Fruit fly (Drosophila melanogaster): Measurements from ENCODE around the gene dnk.
A peak's percentile ranks its signal among the peaks of the same experiment; 100 is the strongest.

dnk gene

dm6 chr3R:18993159-18993558, 12.4 kb downstream of the dnk start (continued):
- TF ChIP-seq oc (tag; optimal IDR thresholded peaks at IDR 0.05) (peak; percentile 8), pum (GFP tag; optimal IDR thresholded peaks at IDR 0.05) (no peak), kay (GFP tag; optimal IDR thresholded peaks at IDR 0.05) (no peak), CG9817 (tag; optimal IDR thresholded peaks at IDR 0.05) (no peak), trem (tag; optimal IDR thresholded peaks at IDR 0.05) (no peak), unpg (GFP tag; optimal IDR thresholded peaks at IDR 0.05) (no peak), kni (GFP tag; optimal IDR thresholded peaks at IDR 0.05) (peak; percentile 59), Atf6 (GFP tag; IDR thresholded peaks at IDR 0.05) (no peak), CG2712 (tag; optimal IDR thresholded peaks at IDR 0.05) (no peak), abd-A (tag; optimal IDR thresholded peaks at IDR 0.05) (peak; percentile 43), CG9215 (GFP tag; IDR thresholded peaks at IDR 0.05) (no peak)

- peak; percentile 16 for TF ChIP-seq CG12104 (GFP tag; optimal IDR thresholded peaks at IDR 0.05)
- TF ChIP-seq Trl (optimal IDR thresholded peaks at IDR 0.05) = no peak
- peak; percentile 53 for TF ChIP-seq Trl (GFP tag; optimal IDR thresholded peaks at IDR 0.05)
- peak; percentile 67 for TF ChIP-seq onecut (GFP tag; IDR thresholded peaks at IDR 0.05)
- peak; percentile 85 for TF ChIP-seq vvl (GFP tag; IDR thresholded peaks at IDR 0.05)
- TF ChIP-seq CG12155 (GFP tag; optimal IDR thresholded peaks at IDR 0.05) = peak; percentile 33
- TF ChIP-seq CG9932 (GFP tag; IDR thresholded peaks at IDR 0.05) = no peak
- peak; percentile 77 for TF ChIP-seq D19A (tag; optimal IDR thresholded peaks at IDR 0.05)
- peak; percentile 43 for TF ChIP-seq CG13123 (GFP tag; optimal IDR thresholded peaks at IDR 0.05)
- TF ChIP-seq CG14965 (GFP tag; optimal IDR thresholded peaks at IDR 0.05; ENCODE audit: borderline replicate concordance) = no peak
- TF ChIP-seq CG13287 (GFP tag; IDR thresholded peaks at IDR 0.05; ENCODE audit: partially characterized antibody) = no peak
- no peak for TF ChIP-seq CG9797 (GFP tag; optimal IDR thresholded peaks at IDR 0.05)
- peak; percentile 25 for TF ChIP-seq MTF-1 (GFP tag; optimal IDR thresholded peaks at IDR 0.05; ENCODE audit: borderline replicate concordance)
- peak; percentile 91 for TF ChIP-seq dmrt99B (tag; optimal IDR thresholded peaks at IDR 0.05)
- peak; percentile 91 for TF ChIP-seq phol (tag; optimal IDR thresholded peaks at IDR 0.05)
- TF ChIP-seq CG6683 (GFP tag; optimal IDR thresholded peaks at IDR 0.05) = peak; percentile 17
- peak; percentile 71; the same call in 2 of the 3 replicates for TF ChIP-seq tgo (GFP tag; IDR thresholded peaks at IDR 0.05)
- TF ChIP-seq CG8359 (GFP tag; optimal IDR thresholded peaks at IDR 0.05; ENCODE audit: borderline replicate concordance) = peak; percentile 73
- TF ChIP-seq Blimp-1 (GFP tag; optimal IDR thresholded peaks at IDR 0.05) = peak; percentile 88
- TF ChIP-seq Mes4 (GFP tag; optimal IDR thresholded peaks at IDR 0.05) = peak; percentile 49
- peak; percentile 85 for TF ChIP-seq stc (GFP tag; IDR thresholded peaks at IDR 0.05)
- no peak for TF ChIP-seq pita (GFP tag; optimal IDR thresholded peaks at IDR 0.05)
- TF ChIP-seq CG14667 (GFP tag; IDR thresholded peaks at IDR 0.05) = peak; percentile 56; the same call in 1 of the 2 replicates
- no peak for TF ChIP-seq CG7745 (tag; optimal IDR thresholded peaks at IDR 0.05)
- TF ChIP-seq HLH3B (GFP tag; IDR thresholded peaks at IDR 0.05) = peak; percentile 78
- peak; percentile 40 for TF ChIP-seq mam (GFP tag; optimal IDR thresholded peaks at IDR 0.05)
- peak; percentile 54; the same call in 1 of the 2 replicates for TF ChIP-seq CG11696 (GFP tag; IDR thresholded peaks at IDR 0.05)
- peak; percentile 1 for TF ChIP-seq Nf-YC (tag; optimal IDR thresholded peaks at IDR 0.05)
- TF ChIP-seq CG31224 (GFP tag; IDR thresholded peaks at IDR 0.05) = peak; percentile 34; the same call in 1 of the 2 replicates
- TF ChIP-seq Hr39 (optimal IDR thresholded peaks at IDR 0.05) = no peak
- TF ChIP-seq B-H2 (GFP tag; optimal IDR thresholded peaks at IDR 0.05) = no peak
- no peak for TF ChIP-seq CG10543 (GFP tag; optimal IDR thresholded peaks at IDR 0.05)
- peak; percentile 49 for TF ChIP-seq Antp (GFP tag; optimal IDR thresholded peaks at IDR 0.05)
- peak; percentile 75 for TF ChIP-seq grau (tag; optimal IDR thresholded peaks at IDR 0.05)
- peak; percentile 86 for TF ChIP-seq Xrp1 (GFP tag; IDR thresholded peaks at IDR 0.05)
- TF ChIP-seq Side (GFP tag; optimal IDR thresholded peaks at IDR 0.05) = peak; percentile 28
- no peak for TF ChIP-seq CG7963 (GFP tag; IDR thresholded peaks at IDR 0.05; ENCODE audit: partially characterized antibody)
- peak; percentile 69 for TF ChIP-seq CG12219 (GFP tag; optimal IDR thresholded peaks at IDR 0.05)
These were observed 14.9 kb downstream of the dnk start for dm6 chr3R:18995556-18996272.

Measured in whole organism, embryonic.